Worm (Caenorhabditis elegans): ENCODE data around the gene flp-13.

DNA sequence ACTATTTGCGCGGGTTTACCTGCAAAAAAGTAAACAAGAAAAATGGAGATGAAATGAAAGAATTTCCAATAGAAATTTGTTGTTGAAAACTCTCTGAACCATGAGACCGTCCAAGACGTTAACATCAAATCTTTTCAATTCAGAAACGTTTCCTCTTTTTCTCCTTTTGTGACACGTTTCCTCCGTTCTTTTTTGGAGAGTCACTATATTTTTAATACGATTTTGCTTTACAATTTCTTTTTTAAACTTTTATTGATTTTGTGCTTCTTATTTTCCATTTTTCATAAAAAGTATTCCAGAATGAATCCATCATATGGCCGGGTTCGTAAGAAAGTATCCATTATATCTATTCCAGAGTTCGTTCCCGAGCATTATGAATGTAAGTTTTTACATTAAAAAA is 23.3 kb downstream of the flp-13 start, which contains the start of gene itr-1:
- TF ChIP-seq ama-1 (optimal IDR thresholded peaks at IDR 0.05) (no peak), unc-86 (tag; optimal IDR thresholded peaks at IDR 0.05) (no peak), pha-2 (tag; optimal IDR thresholded peaks at IDR 0.05) (no peak), T23F11.4 (GFP tag; optimal IDR thresholded peaks at IDR 0.05) (no peak), nfya-1 (tag; optimal IDR thresholded peaks at IDR 0.05) (no peak), ceh-45 (GFP tag; IDR thresholded peaks at IDR 0.05) (no peak), fkh-6 (tag; optimal IDR thresholded peaks at IDR 0.05) (no peak), ztf-16 (tag; optimal IDR thresholded peaks at IDR 0.05) (no peak), hlh-15 (tag; optimal IDR thresholded peaks at IDR 0.05) (no peak), K02D7.2 (tag; optimal IDR thresholded peaks at IDR 0.05) (no peak), nhr-11 (tag; optimal IDR thresholded peaks at IDR 0.05) (no peak), hlh-8 (tag; optimal IDR thresholded peaks at IDR 0.05) (no peak)

Data from whole organism, late embryonic.